Fruit fly (Drosophila melanogaster) whole organism, embryonic: ENCODE results near the gene CG6254.

Source experiments
- Abd-B ChIP-seq: fragments of 200-800 bp; sonication (Bioruptor generic); optimal IDR thresholded peaks from 2 replicates; lab custom pipeline; 2018; ENCODE audit warnings: missing biosample characterization, mild to moderate bottlenecking, missing genetic modification characterization, moderate library complexity
- Ada2b ChIP-seq: fragments of 200-800 bp; sonication (Bioruptor generic); IDR thresholded peaks from 2 replicates; pipeline ENCODE4 v1.3.6; 2022; ENCODE audit warnings: missing biosample characterization, missing genetic modification characterization
- Asciz ChIP-seq: fragments of 200-800 bp; sonication (Bioruptor generic); optimal IDR thresholded peaks from 2 replicates; lab custom pipeline; 2017; ENCODE audit warnings: missing biosample characterization, mild to moderate bottlenecking, missing genetic modification characterization, missing genetic modification reagents
- CG10321 ChIP-seq: fragments of 200-800 bp; sonication (Bioruptor generic); IDR thresholded peaks from 2 replicates; pipeline ENCODE4 v1.3.6; 2022; ENCODE audit warnings: missing biosample characterization, missing genetic modification characterization
- CG10462 ChIP-seq: fragments of 200-800 bp; sonication (Bioruptor generic); optimal IDR thresholded peaks from 2 replicates; lab custom pipeline; 2016; ENCODE audit warnings: missing biosample characterization, missing genetic modification characterization
- CG13894 ChIP-seq: fragments of 200-800 bp; sonication (Bioruptor generic); optimal IDR thresholded peaks from 3 replicates; lab custom pipeline; 2018; ENCODE audit warnings: missing biosample characterization, mild to moderate bottlenecking, missing genetic modification characterization, moderate library complexity
- CG15479 ChIP-seq: fragments of 200-800 bp; sonication (Bioruptor generic); optimal IDR thresholded peaks from 3 replicates; lab custom pipeline; 2019; ENCODE audit warnings: missing biosample characterization, mild to moderate bottlenecking, missing genetic modification characterization, moderate library complexity
- CG2199 ChIP-seq: fragments of 200-800 bp; sonication (Bioruptor generic); IDR thresholded peaks from 3 replicates; pipeline ENCODE4 v1.3.6; 2022; ENCODE audit warnings: missing biosample characterization, missing genetic modification characterization
- CG32772 ChIP-seq: fragments of 200-800 bp; sonication (Bioruptor generic); IDR thresholded peaks from 2 replicates; pipeline ENCODE4 v1.3.6; 2022; ENCODE audit warnings: missing biosample characterization, missing genetic modification characterization
- CG4854 ChIP-seq: fragments of 200-800 bp; sonication (Bioruptor generic); optimal IDR thresholded peaks from 2 replicates; lab custom pipeline; 2016; ENCODE audit warnings: missing biosample characterization, missing genetic modification characterization, inconsistent platforms
- CG7271 ChIP-seq: fragments of 200-800 bp; sonication (Bioruptor generic); optimal IDR thresholded peaks from 2 replicates; lab custom pipeline; 2018; ENCODE audit warnings: missing biosample characterization, mild to moderate bottlenecking, missing genetic modification characterization, moderate library complexity
- CG9215 ChIP-seq: fragments of 200-800 bp; sonication (Bioruptor generic); IDR thresholded peaks from 2 replicates; pipeline ENCODE4 v1.3.6; 2022; ENCODE audit warnings: missing biosample characterization, missing genetic modification characterization
- ERR ChIP-seq: fragments of 200-800 bp; sonication (Bioruptor generic); optimal IDR thresholded peaks from 2 replicates; lab custom pipeline; 2016; ENCODE audit warnings: missing biosample characterization, missing genetic modification characterization
- Ets65A ChIP-seq: fragments of 200-800 bp; sonication (Bioruptor generic); peaks from one replicate; lab custom pipeline; 2016; ENCODE audit warnings: missing biosample characterization, missing genetic modification characterization
- Hr3 ChIP-seq: fragments of 200-800 bp; sonication (Bioruptor generic); optimal IDR thresholded peaks from 3 replicates; lab custom pipeline; 2016; ENCODE audit warnings: missing biosample characterization, missing genetic modification characterization
- Hr39 ChIP-seq: fragments of >200 bp; optimal IDR thresholded peaks from 2 replicates; lab custom pipeline; 2017
- Ssrp ChIP-seq: fragments of 200-800 bp; sonication (Bioruptor generic); optimal IDR thresholded peaks from 2 replicates; lab custom pipeline; 2018; ENCODE audit warnings: missing biosample characterization, mild to moderate bottlenecking, missing genetic modification characterization, moderate library complexity
- chinmo ChIP-seq: fragments of 200-800 bp; sonication (Bioruptor generic); IDR thresholded peaks from 4 replicates; pipeline ENCODE4 v1.3.6; 2022; ENCODE audit warnings: missing biosample characterization, missing genetic modification characterization; ENCODE audit not compliant: partially characterized antibody
- crc ChIP-seq: fragments of 200-800 bp; sonication (Bioruptor generic); optimal IDR thresholded peaks from 2 replicates; lab custom pipeline; 2016; ENCODE audit warnings: missing biosample characterization, missing genetic modification characterization
- eve ChIP-seq, 2 experiments: fragments of >200 bp; optimal IDR thresholded peaks; 2 replicates each; lab custom pipeline; 2017; ENCODE audit warnings: missing biosample characterization in 2 of 2, missing genetic modification characterization in 2 of 2
- exex ChIP-seq: fragments of 200-800 bp; sonication (Bioruptor generic); optimal IDR thresholded peaks from 4 replicates; lab custom pipeline; 2018; ENCODE audit warnings: missing biosample characterization, mild to moderate bottlenecking, missing genetic modification characterization, moderate library complexity
- fd102C ChIP-seq: fragments of 200-800 bp; sonication (Bioruptor generic); optimal IDR thresholded peaks from 2 replicates; lab custom pipeline; 2018; ENCODE audit warnings: missing biosample characterization, mild to moderate bottlenecking, missing genetic modification characterization, moderate library complexity
- gem ChIP-seq: fragments of 200-800 bp; sonication (Bioruptor generic); optimal IDR thresholded peaks from 2 replicates; lab custom pipeline; 2019; ENCODE audit warnings: missing biosample characterization, mild to moderate bottlenecking, missing genetic modification characterization, moderate library complexity
- grn ChIP-seq: fragments of 200-800 bp; sonication (Bioruptor generic); optimal IDR thresholded peaks from 3 replicates; lab custom pipeline; 2017; ENCODE audit warnings: missing biosample characterization, missing genetic modification characterization
- gro ChIP-seq: fragments of 200-800 bp; sonication (Bioruptor generic); optimal IDR thresholded peaks from 2 replicates; lab custom pipeline; 2016; ENCODE audit warnings: missing biosample characterization, missing genetic modification characterization
- gsb ChIP-seq: fragments of 200-800 bp; sonication (Bioruptor generic); IDR thresholded peaks from 2 replicates; pipeline ENCODE4 v1.3.6; 2022; ENCODE audit warnings: missing biosample characterization, missing genetic modification characterization
- jing ChIP-seq: fragments of 200-800 bp; sonication (Bioruptor generic); optimal IDR thresholded peaks from 2 replicates; lab custom pipeline; 2018; ENCODE audit warnings: missing biosample characterization, mild to moderate bottlenecking, missing genetic modification characterization
- lbe ChIP-seq: fragments of 200-800 bp; sonication (Bioruptor generic); optimal IDR thresholded peaks from 2 replicates; lab custom pipeline; 2016; ENCODE audit warnings: missing biosample characterization, mild to moderate bottlenecking, missing genetic modification characterization
- mirr ChIP-seq: fragments of 200-800 bp; sonication (Bioruptor generic); optimal IDR thresholded peaks from 3 replicates; lab custom pipeline; 2018; ENCODE audit warnings: missing biosample characterization, mild to moderate bottlenecking, missing genetic modification characterization
- nom ChIP-seq: fragments of 200-800 bp; sonication (Bioruptor generic); optimal IDR thresholded peaks from 2 replicates; lab custom pipeline; 2017; ENCODE audit warnings: missing biosample characterization, missing genetic modification characterization, mild to moderate bottlenecking, moderate library complexity, missing genetic modification reagents
- oc ChIP-seq: fragments of 200-800 bp; sonication (Bioruptor generic); optimal IDR thresholded peaks from 2 replicates; lab custom pipeline; 2018; ENCODE audit warnings: missing biosample characterization, mild to moderate bottlenecking, missing genetic modification characterization, moderate library complexity
- sd ChIP-seq: fragments of 200-800 bp; sonication (Bioruptor generic); optimal IDR thresholded peaks from 3 replicates; lab custom pipeline; 2018; ENCODE audit warnings: missing biosample characterization, mild to moderate bottlenecking, missing genetic modification characterization, moderate library complexity
- sens ChIP-seq: fragments of 200-800 bp; sonication (Bioruptor generic); peaks from one replicate; lab custom pipeline; 2016; ENCODE audit warnings: missing biosample characterization, missing genetic modification characterization
- sr ChIP-seq: fragments of 200-800 bp; sonication (Bioruptor generic); IDR thresholded peaks from 3 replicates; pipeline ENCODE4 v1.3.6; 2022; ENCODE audit warnings: missing biosample characterization, missing genetic modification characterization
- sug ChIP-seq: fragments of 200-800 bp; optimal IDR thresholded peaks from 2 replicates; lab custom pipeline; 2019; ENCODE audit warnings: missing biosample characterization, mild to moderate bottlenecking, missing genetic modification characterization, moderate library complexity
- ttk ChIP-seq: fragments of 200-800 bp; sonication (Bioruptor generic); IDR thresholded peaks from 2 replicates; pipeline ENCODE4 v2.1.2; 2022; ENCODE audit warnings: missing biosample characterization, missing genetic modification characterization
- zen ChIP-seq: fragments of 200-800 bp; sonication (Bioruptor generic); optimal IDR thresholded peaks from 3 replicates; lab custom pipeline; 2018; ENCODE audit warnings: missing biosample characterization, mild to moderate bottlenecking, missing genetic modification characterization, moderate library complexity

The CG6254 gene

DNA sequence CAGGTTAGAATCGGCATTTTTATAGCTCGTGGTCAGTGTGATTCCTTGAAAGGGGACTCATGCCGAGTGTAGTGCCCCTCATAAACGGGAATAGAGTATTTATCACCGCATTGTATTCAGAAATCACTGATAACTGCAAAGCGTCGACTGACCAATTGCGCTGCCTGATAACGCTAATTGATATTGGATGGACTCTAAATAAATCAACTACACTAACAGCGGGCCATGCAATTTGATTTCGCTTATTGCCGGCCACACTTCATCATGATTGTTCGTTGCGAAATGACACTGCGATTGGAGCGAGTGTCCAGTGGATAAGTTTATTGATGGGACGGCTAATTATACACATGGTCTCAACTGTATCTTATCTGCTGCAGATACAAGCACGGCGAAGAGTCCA lies 41.5 kb downstream of the CG6254 start (continued):
- TF ChIP-seq sr = no peak
- no peak for TF ChIP-seq CG4854 (GFP tag; lab: Kevin White, UChicago)
- TF ChIP-seq mirr (GFP tag; lab: Kevin White, UChicago) = peak; percentile 95
- TF ChIP-seq Hr3 (GFP tag; lab: Kevin White, UChicago) = no peak
- TF ChIP-seq Hr39 (lab: Kevin White, UChicago) = no peak
- peak; percentile 78 for TF ChIP-seq grn (GFP tag; lab: Kevin White, UChicago)
- no peak for TF ChIP-seq Abd-B (GFP tag; lab: Kevin White, UChicago)
- TF ChIP-seq sug (tag; lab: Kevin White, UChicago) = peak; percentile 42
- TF ChIP-seq eve (GFP tag; optimal IDR thresholded peaks at IDR 0.05; lab: Kevin White, UChicago) = peak in 1 of 2 experiments; percentile 28
- TF ChIP-seq Asciz = no peak
- no peak for TF ChIP-seq jing (GFP tag; lab: Kevin White, UChicago)
- TF ChIP-seq CG9215 = no peak
- TF ChIP-seq oc (tag; lab: Kevin White, UChicago) = no peak
- TF ChIP-seq Ada2b = no peak
- no peak for TF ChIP-seq crc (GFP tag; lab: Kevin White, UChicago)
- no peak for TF ChIP-seq CG7271

dm6 chr3R:10115797-10116196 lies 45.3 kb downstream of the CG6254 start:
- TF ChIP-seq chinmo (0 out of 4 replicates have a peak, but pooled peaks have one; percentile 24), gem (no peak), CG13894 (tag; lab: Kevin White, UChicago) (peak; percentile 6)
- TF ChIP-seq, all 482 proteins: peak for 2

DNA sequence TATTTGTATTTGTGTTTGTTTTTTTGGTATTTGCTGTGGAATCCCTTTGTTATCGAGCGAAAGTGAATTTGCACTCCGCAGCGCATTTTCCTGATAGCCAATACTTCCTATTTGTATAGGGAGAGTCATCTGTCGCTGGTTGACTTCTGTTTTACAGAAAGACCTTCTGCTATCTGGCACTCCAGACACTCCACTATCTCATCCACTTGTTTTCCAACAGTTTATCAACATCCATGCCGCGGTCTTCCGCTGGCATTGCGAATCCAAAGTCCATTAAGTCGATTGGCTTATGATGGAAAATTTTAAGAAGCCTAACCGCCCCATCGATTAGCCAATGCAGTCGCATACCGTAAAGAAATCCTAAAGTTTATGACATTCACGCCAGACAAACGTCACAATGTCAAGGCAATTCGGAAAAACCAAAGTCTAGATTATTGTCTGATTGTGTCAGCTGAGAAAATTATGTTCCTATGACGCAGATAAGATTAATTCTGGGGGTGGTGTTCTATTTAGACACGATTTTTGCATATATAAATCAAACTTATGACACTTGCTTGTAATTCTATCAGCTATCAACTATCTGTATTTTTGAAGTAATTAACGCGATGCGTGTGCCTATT lies 46.1 kb downstream of the CG6254 start:
- TF ChIP-seq CG2199 (GFP tag; lab: Robert Waterston, UW) (no peak), nom (GFP tag; lab: Kevin White, UChicago) (peak; percentile 74), gsb (0 out of 2 replicates have a peak, but pooled peaks have one; percentile 8), fd102C (GFP tag; lab: Kevin White, UChicago) (no peak), exex (tag; lab: Kevin White, UChicago) (peak; percentile 44), ttk (GFP tag; lab: Robert Waterston, UW) (no peak), sens (GFP tag; lab: Kevin White, UChicago) (peak; percentile 31), Ets65A (GFP tag; lab: Kevin White, UChicago) (peak; percentile 46), CG15479 (GFP tag; lab: Kevin White, UChicago) (peak; percentile 89)

DNA sequence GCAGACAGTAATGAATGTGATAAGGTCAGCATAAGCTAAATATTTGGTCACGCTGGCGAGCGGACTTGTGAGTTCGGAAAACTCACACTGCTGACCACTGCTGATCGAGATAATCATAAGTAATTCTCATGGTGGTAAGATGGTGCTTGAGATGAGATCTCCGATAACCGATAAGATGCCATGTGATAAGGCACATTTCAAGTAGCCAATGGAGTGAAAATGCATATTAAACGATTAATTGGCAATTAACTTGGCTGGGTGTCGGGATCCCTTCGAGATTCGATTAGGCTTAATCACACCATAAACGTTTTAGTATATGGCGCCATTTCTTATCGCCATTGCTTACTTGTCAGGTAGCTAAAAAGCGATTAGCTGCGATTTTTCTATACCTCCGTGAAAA lies 47.4 kb downstream of the CG6254 start:
- TF ChIP-seq ERR (GFP tag; lab: Kevin White, UChicago) (no peak), sd (tag; lab: Kevin White, UChicago) (no peak), grn (GFP tag; lab: Kevin White, UChicago) (peak; percentile 98), lbe (GFP tag; lab: Kevin White, UChicago) (no peak), CG15479 (GFP tag; lab: Kevin White, UChicago) (peak; percentile 58), zen (tag; lab: Kevin White, UChicago) (peak; percentile 66), CG32772 (GFP tag; lab: Robert Waterston, UW) (no peak), Ssrp (tag; lab: Kevin White, UChicago) (no peak), CG10321 (no peak), CG10462 (GFP tag; lab: Kevin White, UChicago) (no peak), sens (GFP tag; lab: Kevin White, UChicago) (peak; percentile 52), gro (GFP tag; lab: Kevin White, UChicago) (peak; percentile 42), sug (tag; lab: Kevin White, UChicago) (peak; percentile 91), exex (tag; lab: Kevin White, UChicago) (peak; percentile 98)
